Worm (Caenorhabditis elegans) whole organism, L4 larva: ENCODE measurements around the gene dylt-3.

Experiments
- F37D6.2 ChIP-seq: sonication (generic microtip); optimal IDR thresholded peaks from 2 replicates; lab custom pipeline; 2016; ENCODE audit warnings: mild to moderate bottlenecking, missing genetic modification characterization, missing compliant biosample characterization
- F49E8.2 ChIP-seq: sonication (generic microtip); optimal IDR thresholded peaks from 2 replicates; lab custom pipeline; 2016; ENCODE audit warnings: missing compliant biosample characterization, mild to moderate bottlenecking, missing genetic modification characterization, borderline replicate concordance
- Y105C5A.15 ChIP-seq: fragments of 200-800 bp; sonication (Bioruptor generic); IDR thresholded peaks from 2 replicates; pipeline ENCODE4 v1.3.6; 2022; ENCODE audit warnings: missing genetic modification characterization, missing compliant biosample characterization
- aha-1 ChIP-seq: fragments of 150-350 bp; peaks from one replicate; lab custom pipeline; 2014; ENCODE audit warnings: missing biosample characterization, missing genetic modification characterization
- aly-2 ChIP-seq: sonication (generic microtip); optimal IDR thresholded peaks from 2 replicates; lab custom pipeline; 2018; ENCODE audit warnings: missing biosample characterization, missing genetic modification characterization
- attf-4 ChIP-seq: sonication (generic microtip); optimal IDR thresholded peaks from 3 replicates; lab custom pipeline; 2017; ENCODE audit warnings: missing biosample characterization, missing genetic modification characterization
- ceh-44 ChIP-seq: fragments of 200-800 bp; sonication (Bioruptor generic); IDR thresholded peaks from 2 replicates; pipeline ENCODE4 v1.3.6; 2022; ENCODE audit warnings: missing genetic modification reagents, missing genetic modification characterization, missing compliant biosample characterization
- ctbp-1 ChIP-seq: fragments of 200-800 bp; sonication (Bioruptor generic); IDR thresholded peaks from 2 replicates; pipeline ENCODE4 v1.3.6; 2022; ENCODE audit warnings: missing genetic modification reagents, missing genetic modification characterization, missing compliant biosample characterization
- daf-16 ChIP-seq, 3 experiments: sonication (generic microtip); optimal IDR thresholded peaks; 2 replicates each; lab custom pipeline; 2016 to 2017; ENCODE audit warnings: missing genetic modification characterization in 3 of 3, missing genetic modification reagents in 3 of 3, mild to moderate bottlenecking in 2 of 3, missing compliant biosample characterization in 2 of 3, missing biosample characterization in 1 of 3, moderate library complexity in 1 of 3
- dpl-1 ChIP-seq: fragments of 150-350 bp; optimal IDR thresholded peaks from 2 replicates; lab custom pipeline; 2014; ENCODE audit warnings: missing biosample characterization, missing genetic modification reagents, missing genetic modification characterization
- dve-1 ChIP-seq: sonication (generic microtip); optimal IDR thresholded peaks from 2 replicates; lab custom pipeline; 2017; ENCODE audit warnings: antibody characterized with exemption, mild to moderate bottlenecking, missing genetic modification characterization, missing compliant biosample characterization; ENCODE audit not compliant: insufficient read depth
- egl-43 ChIP-seq: fragments of 200-800 bp; sonication (Bioruptor generic); IDR thresholded peaks from 2 replicates; pipeline ENCODE4 v1.3.6; 2022; ENCODE audit warnings: missing genetic modification reagents, missing genetic modification characterization, missing compliant biosample characterization
- hif-1 ChIP-seq, 2 experiments: sonication (generic microtip); optimal IDR thresholded peaks; 2 replicates each; lab custom pipeline; 2016 to 2017; ENCODE audit warnings: missing compliant biosample characterization in 2 of 2, missing genetic modification characterization in 2 of 2, missing genetic modification reagents in 2 of 2, missing genotype in 2 of 2, mild to moderate bottlenecking in 1 of 2
- hlh-11 ChIP-seq: fragments of 200-800 bp; sonication (Bioruptor generic); optimal IDR thresholded peaks from 2 replicates; lab custom pipeline; 2018; ENCODE audit warnings: mild to moderate bottlenecking, missing genetic modification characterization, missing compliant biosample characterization
- hmg-1.1 ChIP-seq: fragments of 200-800 bp; sonication (Bioruptor generic); IDR thresholded peaks from 2 replicates; pipeline ENCODE4 v1.3.6; 2022; ENCODE audit warnings: missing genetic modification reagents, missing genetic modification characterization, missing compliant biosample characterization
- lin-29 ChIP-seq: fragments of 200-800 bp; sonication (Bioruptor generic); IDR thresholded peaks from 2 replicates; pipeline ENCODE4 v1.3.6; 2022; ENCODE audit warnings: missing genetic modification reagents, missing genetic modification characterization, missing compliant biosample characterization
- lin-38 ChIP-seq: fragments of 200-800 bp; sonication (Bioruptor generic); IDR thresholded peaks from 2 replicates; pipeline ENCODE4 v1.3.6; 2022; ENCODE audit warnings: missing genetic modification reagents, missing genetic modification characterization, missing compliant biosample characterization
- lsy-2 ChIP-seq, 2 experiments: fragments of 150-350 bp in 1 of 2; sonication (generic microtip) in 1 of 2; optimal IDR thresholded peaks; 2 replicates each; lab custom pipeline; 2014 to 2017; ENCODE audit warnings: missing biosample characterization in 2 of 2, missing genetic modification characterization in 2 of 2
- mep-1 ChIP-seq: fragments of 150-350 bp; sonication (generic microtip); optimal IDR thresholded peaks from 3 replicates; lab custom pipeline; 2014; ENCODE audit warnings: missing biosample characterization, missing genetic modification characterization
- mes-2 ChIP-seq: sonication (generic microtip); optimal IDR thresholded peaks from 2 replicates; lab custom pipeline; 2016; ENCODE audit warnings: missing genotype, mild to moderate bottlenecking, missing genetic modification characterization, missing compliant biosample characterization; ENCODE audit not compliant: poor library complexity, severe bottlenecking
- mxl-2 ChIP-seq: fragments of 200-800 bp; sonication (Bioruptor generic); conservative IDR thresholded peaks from 2 replicates; pipeline ENCODE4 v1.3.6; 2022; ENCODE audit warnings: missing genetic modification reagents, missing genetic modification characterization, missing compliant biosample characterization
- mxl-3 ChIP-seq: fragments of 200-800 bp; sonication (Bioruptor generic); optimal IDR thresholded peaks from 2 replicates; lab custom pipeline; 2018; ENCODE audit warnings: mild to moderate bottlenecking, missing genetic modification characterization, missing compliant biosample characterization
- nhr-10 ChIP-seq: fragments of 150-350 bp; optimal IDR thresholded peaks from 2 replicates; lab custom pipeline; 2014; ENCODE audit warnings: missing biosample characterization, missing genetic modification characterization
- nhr-28 ChIP-seq: fragments of 150-350 bp; optimal IDR thresholded peaks from 2 replicates; lab custom pipeline; 2014; ENCODE audit warnings: missing biosample characterization, missing genetic modification characterization
- saeg-2 ChIP-seq: fragments of 200-800 bp; sonication (Bioruptor generic); IDR thresholded peaks from 2 replicates; pipeline ENCODE4 v1.3.6; 2022; ENCODE audit warnings: missing genetic modification reagents, missing genetic modification characterization, missing compliant biosample characterization
- set-16 ChIP-seq: fragments of 200-800 bp; sonication (Bioruptor generic); IDR thresholded peaks from 2 replicates; pipeline ENCODE4 v1.3.6; 2022; ENCODE audit warnings: missing genetic modification reagents, missing genetic modification characterization, missing compliant biosample characterization
- unc-130 ChIP-seq: sonication (generic microtip); optimal IDR thresholded peaks from 2 replicates; lab custom pipeline; 2016; ENCODE audit warnings: missing genetic modification reagents, missing genetic modification characterization, missing compliant biosample characterization
- unc-39 ChIP-seq: sonication (generic microtip); optimal IDR thresholded peaks from 2 replicates; lab custom pipeline; 2017; ENCODE audit warnings: missing biosample characterization, missing genetic modification characterization
- unc-62 ChIP-seq, 3 experiments: fragments of 150-350 bp in 1 of 3; sonication (generic microtip); optimal IDR thresholded peaks in 2 of 3; peaks in 1 of 3; 1 replicate in 1 of 3; 2 replicates in 2 of 3; lab custom pipeline; 2014 to 2017; ENCODE audit warnings: missing biosample characterization in 3 of 3, missing genetic modification characterization in 3 of 3, missing genetic modification reagents in 3 of 3, missing genotype in 1 of 3
- zag-1 ChIP-seq: fragments of 150-350 bp; optimal IDR thresholded peaks from 2 replicates; lab custom pipeline; 2014; ENCODE audit warnings: missing biosample characterization, missing genetic modification characterization
- ztf-7 ChIP-seq: fragments of 150-350 bp; optimal IDR thresholded peaks from 2 replicates; lab custom pipeline; 2014; ENCODE audit warnings: missing biosample characterization, missing genetic modification characterization

dylt-3 gene

DNA sequence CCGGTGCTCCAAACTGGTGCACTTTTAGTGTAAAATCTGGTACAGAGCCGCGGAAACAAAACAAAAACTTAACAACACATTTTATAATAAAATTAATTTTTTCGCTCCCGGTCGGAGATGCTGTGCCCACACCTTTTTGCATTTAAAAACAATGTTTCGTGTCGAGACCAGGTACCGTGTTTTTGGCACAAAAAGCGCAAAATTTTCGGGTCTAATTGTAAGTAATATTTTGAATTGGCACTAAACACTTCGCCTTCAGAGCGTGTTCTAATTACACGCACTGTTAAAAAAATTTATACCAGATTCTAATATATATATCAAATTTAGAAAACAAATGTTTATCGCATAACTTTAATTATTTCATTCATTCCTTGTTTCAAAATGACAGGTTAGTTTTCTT lies at the start of gene dylt-3:
TSS of gene dylt-3 (plus strand) at position 301 of the 400 bp plus-strand sequence.
- TF ChIP-seq attf-4 (tag; lab: Kevin White, UChicago): no peak
- TF ChIP-seq mxl-2 (GFP tag; lab: Robert Waterston, UW): no peak

ce11 chrII:8135953-8136352 lies 45.6 kb upstream of the dylt-3 start:
- TF ChIP-seq saeg-2: no peak
- peak in 1 of 2 experiments; percentile 94 for TF ChIP-seq unc-62 (GFP tag; optimal IDR thresholded peaks at IDR 0.05 in 1 of 2; lab: Kevin White, UChicago)
- TF ChIP-seq unc-62 (tag; optimal IDR thresholded peaks at IDR 0.05; lab: Kevin White, UChicago): no peak
- TF ChIP-seq, all 104 proteins: peak for 1

DNA sequence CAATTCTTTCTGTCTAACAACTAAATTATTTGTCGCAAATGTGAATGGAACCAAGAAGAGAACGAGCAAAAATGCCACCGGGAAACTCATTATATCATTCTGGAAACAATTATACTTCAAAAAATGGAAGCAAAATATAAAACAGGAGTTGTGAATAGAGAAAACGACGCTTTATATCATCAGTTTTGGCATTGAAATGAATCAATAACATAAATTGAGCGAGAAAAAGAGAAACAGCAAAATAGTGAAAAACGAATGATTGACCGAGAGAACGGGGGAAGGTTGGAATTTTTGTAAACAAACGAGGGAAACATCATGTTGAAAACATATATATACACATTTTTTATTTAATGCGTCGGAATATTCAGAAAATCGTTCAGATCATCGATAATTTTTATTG lies 44.7 kb upstream of the dylt-3 start, which contains the start of gene ctns-1:
TSS of gene ctns-1 (minus strand) at position 101 of the 400 bp plus-strand sequence.
- peak; percentile 8 for TF ChIP-seq mes-2 (tag; lab: Kevin White, UChicago)
- no peak for TF ChIP-seq daf-16 (GFP tag; optimal IDR thresholded peaks at IDR 0.05; lab: Kevin White, UChicago)
- TF ChIP-seq daf-16 (tag; optimal IDR thresholded peaks at IDR 0.05; lab: Kevin White, UChicago): peak; percentile 54
- peak; percentile 10; the same call in 1 of the 2 replicates for TF ChIP-seq lin-38 (GFP tag; lab: Robert Waterston, UW)
- TF ChIP-seq ztf-7 (tag; lab: Kevin White, UChicago): no peak

DNA sequence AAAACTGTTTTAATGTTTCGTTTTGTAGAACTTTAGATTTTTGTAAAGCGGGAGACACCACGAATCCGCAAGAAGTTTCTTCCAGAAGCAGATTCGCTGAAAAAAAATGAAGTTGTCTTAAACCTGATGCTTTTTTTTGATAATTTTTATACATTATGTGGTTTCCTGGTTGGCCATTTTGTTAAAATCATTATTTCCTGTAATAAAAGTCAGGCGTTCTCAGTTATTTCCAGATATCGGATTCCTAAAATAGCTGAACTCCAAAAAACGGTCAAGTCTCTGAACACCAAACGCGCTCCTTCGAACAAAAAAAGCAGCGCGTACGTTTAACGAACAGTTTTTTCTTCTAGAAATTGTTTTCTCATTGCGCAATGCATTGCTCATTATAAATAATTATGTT lies 44.2 kb upstream of the dylt-3 start:
- peak; percentile 43 for TF ChIP-seq mes-2 (tag; lab: Kevin White, UChicago)
- peak; percentile 32 for TF ChIP-seq unc-130 (GFP tag; lab: Kevin White, UChicago)
- no peak for TF ChIP-seq F49E8.2
- TF ChIP-seq mep-1: peak; percentile 30
- peak; percentile 44; the same call in 1 of the 2 replicates for TF ChIP-seq hmg-1.1
- peak in 1 of 2 experiments; percentile 67 for TF ChIP-seq hif-1 (tag; optimal IDR thresholded peaks at IDR 0.05; lab: Kevin White, UChicago)
- no peak for TF ChIP-seq dve-1 (tag; lab: Kevin White, UChicago)
- peak; percentile 41 for TF ChIP-seq aha-1
- TF ChIP-seq lin-38 (GFP tag; lab: Robert Waterston, UW): peak; percentile 74
- peak; percentile 41 for TF ChIP-seq dpl-1 (GFP tag; lab: Kevin White, UChicago)
- TF ChIP-seq lsy-2 (tag; optimal IDR thresholded peaks at IDR 0.05; lab: Kevin White, UChicago): peak in 1 of 2 experiments; percentile 59

DNA sequence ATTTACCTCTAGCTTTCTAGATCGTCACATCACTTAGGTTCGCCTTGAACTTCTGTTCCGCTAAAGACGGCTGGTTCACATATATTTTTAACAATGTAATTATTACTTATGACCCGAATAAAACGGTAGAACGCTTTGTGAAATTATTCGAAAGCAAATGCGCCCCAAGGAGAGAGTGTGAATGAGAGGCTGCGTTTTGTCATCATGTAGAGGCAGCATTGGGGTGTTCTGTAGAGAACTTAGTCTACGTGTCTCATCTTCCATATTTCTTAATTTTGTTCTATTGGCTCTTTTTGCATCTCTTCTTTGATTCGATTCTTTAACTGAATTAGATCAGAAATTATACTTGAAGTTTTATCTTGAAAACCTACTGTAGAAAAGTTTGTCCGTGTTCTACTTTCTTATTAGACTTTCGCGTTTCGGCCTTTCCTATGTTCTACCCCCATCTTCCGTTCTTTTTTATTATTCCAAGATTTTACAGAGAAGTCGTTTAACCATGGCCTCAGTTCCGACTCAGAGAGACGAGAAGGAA lies 43.5 kb upstream of the dylt-3 start, which contains the start of gene cdc-48.2:
TSS of gene cdc-48.2 (plus strand) at position 482 of the 532 bp plus-strand sequence.
- no peak for TF ChIP-seq unc-39 (tag; lab: Kevin White, UChicago)
- no peak for TF ChIP-seq lin-29 (GFP tag; lab: Robert Waterston, UW)
- TF ChIP-seq egl-43 (GFP tag; lab: Robert Waterston, UW): no peak
- 0 out of 2 replicates have a peak, but pooled peaks have one; percentile 28 for TF ChIP-seq ctbp-1 (GFP tag; lab: Robert Waterston, UW)
- no peak for TF ChIP-seq F37D6.2
- TF ChIP-seq lsy-2 (tag; optimal IDR thresholded peaks at IDR 0.05; lab: Kevin White, UChicago): peak in 1 of 2 experiments; percentile 62
- TF ChIP-seq nhr-10 (tag; lab: Kevin White, UChicago): no peak
- no peak for TF ChIP-seq set-16
- peak; percentile 48 for TF ChIP-seq lin-38 (GFP tag; lab: Robert Waterston, UW)
- no peak for TF ChIP-seq Y105C5A.15 (GFP tag; lab: Robert Waterston, UW)
- TF ChIP-seq nhr-28 (tag; lab: Kevin White, UChicago): no peak
- TF ChIP-seq aly-2 (tag; lab: Kevin White, UChicago): no peak
- peak; percentile 7 for TF ChIP-seq mxl-3 (GFP tag; lab: Kevin White, UChicago)
- no peak for TF ChIP-seq hlh-11
- peak; percentile 35 for TF ChIP-seq mes-2 (tag; lab: Kevin White, UChicago)
- no peak for TF ChIP-seq aha-1
- no peak for TF ChIP-seq ceh-44 (GFP tag; lab: Robert Waterston, UW)
- no peak for TF ChIP-seq zag-1
